Worm (Caenorhabditis elegans) whole organism, L2 larva: ENCODE data around the gene C14C10.2.

ENCODE experiments used
- F13H6.1 ChIP-seq: sonication (generic microtip); optimal IDR thresholded peaks from 2 replicates; lab custom pipeline; 2016; ENCODE audit warnings: missing genetic modification characterization, missing compliant biosample characterization
- R02D3.7 ChIP-seq: fragments of 150-350 bp; optimal IDR thresholded peaks from 2 replicates; lab custom pipeline; 2014; ENCODE audit warnings: missing biosample characterization, missing genetic modification characterization
- Y55F3AM.14 ChIP-seq: fragments of 200-800 bp; sonication (Bioruptor generic); optimal IDR thresholded peaks from 2 replicates; lab custom pipeline; 2018; ENCODE audit warnings: mild to moderate bottlenecking, missing genetic modification characterization, missing compliant biosample characterization
- ZK546.5 ChIP-seq: sonication (generic microtip); optimal IDR thresholded peaks from 2 replicates; lab custom pipeline; 2017; ENCODE audit warnings: missing biosample characterization, missing genetic modification characterization
- alr-1 ChIP-seq: fragments of 150-350 bp; optimal IDR thresholded peaks from 2 replicates; lab custom pipeline; 2014; ENCODE audit warnings: missing biosample characterization, missing genetic modification characterization
- aly-2 ChIP-seq: fragments of 150-350 bp; optimal IDR thresholded peaks from 2 replicates; lab custom pipeline; 2014; ENCODE audit warnings: missing biosample characterization, missing genetic modification characterization
- ama-1 ChIP-seq: fragments of 150-350 bp; optimal IDR thresholded peaks from 2 replicates; lab custom pipeline; 2018; ENCODE audit warnings: inconsistent platforms
- blmp-1 ChIP-seq: sonication (generic microtip); optimal IDR thresholded peaks from 2 replicates; lab custom pipeline; 2017; ENCODE audit warnings: missing genetic modification characterization, mild to moderate bottlenecking, missing compliant biosample characterization, antibody characterized with exemption, moderate library complexity; ENCODE audit not compliant: insufficient read depth
- ceh-82 ChIP-seq: fragments of 150-350 bp; optimal IDR thresholded peaks from 2 replicates; lab custom pipeline; 2014; ENCODE audit warnings: missing biosample characterization, missing genetic modification characterization
- crh-2 ChIP-seq: sonication (generic microtip); optimal IDR thresholded peaks from 2 replicates; lab custom pipeline; 2017; ENCODE audit warnings: missing biosample characterization, missing genetic modification characterization
- egl-27 ChIP-seq: sonication (generic microtip); optimal IDR thresholded peaks from 3 replicates; lab custom pipeline; 2017; ENCODE audit warnings: missing biosample characterization, missing genetic modification reagents, missing genetic modification characterization
- elt-1 ChIP-seq: fragments of 150-350 bp; optimal IDR thresholded peaks from 2 replicates; lab custom pipeline; 2014; ENCODE audit warnings: missing biosample characterization, missing genetic modification characterization
- elt-3 ChIP-seq: sonication (generic microtip); optimal IDR thresholded peaks from 2 replicates; lab custom pipeline; 2017; ENCODE audit warnings: missing biosample characterization, missing genetic modification characterization
- fos-1 ChIP-seq: fragments of 150-350 bp; optimal IDR thresholded peaks from 2 replicates; lab custom pipeline; 2014; ENCODE audit warnings: missing biosample characterization, missing genetic modification characterization
- gmeb-1 ChIP-seq: fragments of 150-350 bp; optimal IDR thresholded peaks from 2 replicates; lab custom pipeline; 2014; ENCODE audit warnings: missing biosample characterization, missing genetic modification characterization
- lsy-2 ChIP-seq, 2 experiments: fragments of 150-350 bp in 1 of 2; sonication (generic microtip) in 1 of 2; optimal IDR thresholded peaks; 2 replicates each; lab custom pipeline; 2014 to 2017; ENCODE audit warnings: missing biosample characterization in 2 of 2, missing genetic modification characterization in 2 of 2
- mab-5 ChIP-seq: fragments of 150-350 bp; optimal IDR thresholded peaks from 2 replicates; lab custom pipeline; 2014; ENCODE audit warnings: missing biosample characterization, missing genetic modification characterization
- mbf-1 ChIP-seq: sonication (generic microtip); optimal IDR thresholded peaks from 2 replicates; lab custom pipeline; 2017; ENCODE audit warnings: missing biosample characterization, missing genetic modification characterization
- mdl-1 ChIP-seq, 2 experiments: fragments of 150-350 bp in 1 of 2; sonication (generic microtip) in 1 of 2; optimal IDR thresholded peaks; 2 replicates each; lab custom pipeline; 2017; ENCODE audit warnings: missing biosample characterization in 2 of 2, missing genetic modification characterization in 2 of 2
- nhr-10 ChIP-seq: sonication (generic microtip); optimal IDR thresholded peaks from 2 replicates; lab custom pipeline; 2017; ENCODE audit warnings: missing biosample characterization, missing genetic modification characterization
- nhr-11 ChIP-seq: fragments of 150-350 bp; optimal IDR thresholded peaks from 2 replicates; lab custom pipeline; 2014; ENCODE audit warnings: missing biosample characterization, missing genetic modification characterization
- nhr-12 ChIP-seq: fragments of 150-350 bp; optimal IDR thresholded peaks from 2 replicates; lab custom pipeline; 2014; ENCODE audit warnings: missing biosample characterization, missing genetic modification characterization
- nhr-129 ChIP-seq: fragments of 150-350 bp; optimal IDR thresholded peaks from 2 replicates; lab custom pipeline; 2014; ENCODE audit warnings: missing biosample characterization, missing genetic modification characterization
- nhr-21 ChIP-seq: fragments of 150-350 bp; optimal IDR thresholded peaks from 2 replicates; lab custom pipeline; 2014; ENCODE audit warnings: missing biosample characterization, missing genetic modification characterization
- nhr-23 ChIP-seq: fragments of 150-350 bp; optimal IDR thresholded peaks from 2 replicates; lab custom pipeline; 2014; ENCODE audit warnings: missing biosample characterization, missing genetic modification reagents, missing genetic modification characterization
- nhr-237 ChIP-seq: fragments of 150-350 bp; optimal IDR thresholded peaks from 2 replicates; lab custom pipeline; 2014; ENCODE audit warnings: missing biosample characterization, missing genetic modification characterization
- nhr-25 ChIP-seq: fragments of 150-350 bp; sonication (generic microtip); optimal IDR thresholded peaks from 3 replicates; lab custom pipeline; 2014; ENCODE audit warnings: missing biosample characterization, missing genetic modification characterization
- nhr-6 ChIP-seq: fragments of 150-350 bp; optimal IDR thresholded peaks from 2 replicates; lab custom pipeline; 2014; ENCODE audit warnings: missing biosample characterization, missing genetic modification characterization
- nhr-77 ChIP-seq: fragments of 150-350 bp; optimal IDR thresholded peaks from 2 replicates; lab custom pipeline; 2014; ENCODE audit warnings: missing biosample characterization, missing genetic modification characterization
- sma-3 ChIP-seq: sonication (generic microtip); optimal IDR thresholded peaks from 2 replicates; lab custom pipeline; 2016; ENCODE audit warnings: missing genetic modification reagents, missing genetic modification characterization, missing compliant biosample characterization
- sma-9 ChIP-seq, 2 experiments: fragments of 150-350 bp in 1 of 2; sonication (generic microtip) in 1 of 2; optimal IDR thresholded peaks; 2 replicates each; lab custom pipeline; 2014 to 2016; ENCODE audit warnings: missing genetic modification characterization in 2 of 2, mild to moderate bottlenecking in 1 of 2, missing biosample characterization in 1 of 2, missing compliant biosample characterization in 1 of 2, missing genetic modification reagents in 1 of 2, moderate library complexity in 1 of 2
- unc-39 ChIP-seq: fragments of 150-350 bp; optimal IDR thresholded peaks from 2 replicates; lab custom pipeline; 2014; ENCODE audit warnings: missing biosample characterization, missing genetic modification characterization
- unc-55 ChIP-seq: fragments of 150-350 bp; sonication (generic microtip); optimal IDR thresholded peaks from 3 replicates; lab custom pipeline; 2014; ENCODE audit warnings: missing biosample characterization, missing genetic modification reagents, missing genetic modification characterization
- unc-62 ChIP-seq: fragments of 150-350 bp; optimal IDR thresholded peaks from 2 replicates; lab custom pipeline; 2014; ENCODE audit warnings: missing biosample characterization, missing genetic modification reagents, missing genetic modification characterization
- ztf-1 ChIP-seq: fragments of 200-800 bp; sonication (Bioruptor generic); conservative IDR thresholded peaks from 2 replicates; pipeline ENCODE4 v1.3.6; 2022; ENCODE audit warnings: missing genetic modification characterization, missing compliant biosample characterization
- ztf-11 ChIP-seq: sonication (generic microtip); optimal IDR thresholded peaks from 2 replicates; lab custom pipeline; 2017; ENCODE audit warnings: missing biosample characterization, missing genetic modification characterization
- ztf-4 ChIP-seq: fragments of 150-350 bp; optimal IDR thresholded peaks from 2 replicates; lab custom pipeline; 2014; ENCODE audit warnings: missing biosample characterization, missing genetic modification characterization

The C14C10.2 gene

DNA sequence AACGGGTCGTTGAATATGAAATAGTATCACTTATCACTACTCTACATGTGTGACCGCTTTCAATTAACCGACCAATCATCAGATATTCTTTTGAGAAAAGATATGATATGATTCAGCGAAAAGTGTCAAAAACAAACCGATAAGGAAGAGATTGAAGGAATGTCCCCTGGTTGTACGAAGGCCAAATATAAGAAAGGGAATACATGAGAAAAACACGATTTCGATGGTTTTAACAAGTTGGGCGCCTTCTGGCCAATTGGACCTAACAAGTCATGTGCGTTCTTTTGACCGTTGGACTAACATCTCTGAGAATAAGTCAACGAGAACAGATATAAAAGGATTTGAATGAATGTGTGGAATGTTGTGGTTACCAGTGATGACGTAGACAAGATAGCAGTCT lies 36.4 kb downstream of the C14C10.2 start:
- TF ChIP-seq nhr-237 (no peak), elt-3 (tag; lab: Kevin White, UChicago) (no peak), crh-2 (tag; lab: Kevin White, UChicago) (no peak), gmeb-1 (tag; lab: Kevin White, UChicago) (peak; percentile 13), nhr-10 (tag; lab: Kevin White, UChicago) (no peak), ama-1 (lab: Kevin White, UChicago) (peak; percentile 24), nhr-129 (tag; lab: Kevin White, UChicago) (peak; percentile 47), sma-3 (peak; percentile 78), sma-9 (GFP tag; optimal IDR thresholded peaks at IDR 0.05; lab: Kevin White, UChicago) (peak; percentile 51), sma-9 (tag; optimal IDR thresholded peaks at IDR 0.05; lab: Kevin White, UChicago) (no peak), blmp-1 (tag; lab: Kevin White, UChicago) (peak; percentile 38), nhr-21 (tag; lab: Kevin White, UChicago) (peak; percentile 58)

DNA sequence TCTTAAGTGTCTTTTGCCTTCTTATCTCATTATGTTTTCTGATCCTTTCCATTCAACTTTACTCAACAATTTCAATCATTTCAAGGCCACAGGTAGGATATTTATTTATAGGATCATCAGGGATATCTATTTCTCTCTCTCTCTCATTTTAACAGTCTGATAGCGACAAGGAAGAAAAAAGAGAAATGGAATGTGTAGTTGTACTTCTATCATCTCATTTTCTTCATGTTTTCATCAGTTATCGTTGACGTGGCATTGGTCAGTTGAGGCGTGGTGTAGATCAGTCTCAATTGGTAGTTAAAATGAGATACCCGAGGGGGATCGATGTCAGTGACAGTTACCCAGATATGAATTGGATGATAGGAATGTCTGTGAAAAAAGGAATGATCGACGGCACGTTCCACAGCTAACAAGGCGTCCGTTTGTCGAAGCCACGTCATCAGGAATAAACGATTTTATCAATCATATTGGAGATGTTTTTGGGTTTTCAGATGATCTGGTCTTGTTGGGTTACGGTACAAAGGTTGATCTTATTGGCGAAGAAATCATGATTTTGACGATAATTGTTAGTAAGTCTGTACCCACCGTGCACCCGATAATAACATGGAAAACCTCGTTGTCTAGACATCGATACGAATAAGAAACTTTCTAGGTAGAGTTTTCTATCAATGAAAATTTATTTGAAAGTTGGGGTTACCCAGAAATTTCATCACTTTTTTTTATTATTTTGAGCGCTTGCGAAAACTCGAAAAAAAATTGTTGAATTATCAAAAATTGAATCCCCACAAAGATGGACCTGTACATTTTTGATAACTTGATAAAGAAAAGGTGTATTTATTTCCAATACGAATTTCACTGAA lies 37.9 kb downstream of the C14C10.2 start:
- TF ChIP-seq crh-2 (tag; lab: Kevin White, UChicago), result peak; percentile 93
- peak; percentile 76 for TF ChIP-seq nhr-25 (tag; lab: Kevin White, UChicago)
- TF ChIP-seq blmp-1 (tag; lab: Kevin White, UChicago), result peak; percentile 85
- no peak for TF ChIP-seq nhr-77 (tag; lab: Kevin White, UChicago)
- TF ChIP-seq sma-3, result peak; percentile 80
- peak; percentile 15 for TF ChIP-seq fos-1 (tag; lab: Kevin White, UChicago)
- peak; percentile 39 for TF ChIP-seq gmeb-1 (tag; lab: Kevin White, UChicago)
- TF ChIP-seq nhr-129 (tag; lab: Kevin White, UChicago), result peak; percentile 34
- no peak for TF ChIP-seq unc-39 (tag; lab: Kevin White, UChicago)
- peak; percentile 83 for TF ChIP-seq egl-27
- no peak for TF ChIP-seq Y55F3AM.14 (GFP tag; lab: Kevin White, UChicago)
- peak; percentile 81 for TF ChIP-seq nhr-21 (tag; lab: Kevin White, UChicago)
- TF ChIP-seq sma-9 (GFP tag; optimal IDR thresholded peaks at IDR 0.05; lab: Kevin White, UChicago), result peak; percentile 82
- TF ChIP-seq sma-9 (tag; optimal IDR thresholded peaks at IDR 0.05; lab: Kevin White, UChicago), result no peak
- TF ChIP-seq, all 48 proteins: peak for 10

DNA sequence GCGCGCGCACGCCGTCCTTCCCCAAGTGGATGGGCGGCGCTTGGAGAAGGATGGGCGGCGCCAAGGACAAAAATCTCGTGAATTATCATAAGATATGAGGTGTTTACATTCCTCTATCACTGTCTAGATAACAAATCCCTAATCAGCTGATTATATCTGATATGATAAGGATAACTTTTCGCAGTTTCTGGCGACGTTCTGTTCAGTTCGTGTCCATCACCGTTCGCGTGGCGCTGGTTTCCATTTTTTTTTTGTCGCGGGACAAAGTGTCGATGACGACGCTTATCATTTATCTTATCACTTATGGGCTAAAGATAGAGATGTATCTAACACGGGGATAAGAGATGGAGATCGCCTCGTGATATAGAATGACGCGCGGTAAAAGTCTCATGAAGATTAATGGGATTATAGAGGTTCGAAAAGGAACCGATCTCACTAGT lies 39.0 kb downstream of the C14C10.2 start:
- TF ChIP-seq mab-5 (tag; lab: Kevin White, UChicago) (no peak), mdl-1 (tag; optimal IDR thresholded peaks at IDR 0.05; lab: Kevin White, UChicago) (peak; percentile 30 to 45), ZK546.5 (tag; lab: Kevin White, UChicago) (no peak), unc-55 (GFP tag; lab: Kevin White, UChicago) (no peak), sma-3 (peak; percentile 67), alr-1 (tag; lab: Kevin White, UChicago) (no peak), elt-3 (tag; lab: Kevin White, UChicago) (no peak), ceh-82 (tag; lab: Kevin White, UChicago) (no peak), blmp-1 (tag; lab: Kevin White, UChicago) (peak; percentile 60), nhr-6 (tag; lab: Kevin White, UChicago) (no peak), R02D3.7 (tag; lab: Kevin White, UChicago) (no peak), mbf-1 (tag; lab: Kevin White, UChicago) (no peak), aly-2 (tag; lab: Kevin White, UChicago) (no peak), Y55F3AM.14 (GFP tag; lab: Kevin White, UChicago) (peak; percentile 2), nhr-23 (tag; lab: Kevin White, UChicago) (no peak), nhr-237 (no peak), nhr-21 (tag; lab: Kevin White, UChicago) (peak; percentile 90), ztf-4 (tag; lab: Kevin White, UChicago) (no peak), F13H6.1 (peak; percentile 7), fos-1 (tag; lab: Kevin White, UChicago) (peak; percentile 49), ama-1 (lab: Kevin White, UChicago) (no peak), sma-9 (GFP tag; optimal IDR thresholded peaks at IDR 0.05; lab: Kevin White, UChicago) (peak; percentile 70), sma-9 (tag; optimal IDR thresholded peaks at IDR 0.05; lab: Kevin White, UChicago) (no peak), egl-27 (peak; percentile 66), elt-1 (tag; lab: Kevin White, UChicago) (no peak), gmeb-1 (tag; lab: Kevin White, UChicago) (peak; percentile 12), lsy-2 (tag; optimal IDR thresholded peaks at IDR 0.05; lab: Kevin White, UChicago) (peak in 1 of 2 experiments; percentile 34), nhr-25 (tag; lab: Kevin White, UChicago) (peak; percentile 57), ztf-11 (tag; lab: Kevin White, UChicago) (no peak), ztf-1 (GFP tag; lab: Robert Waterston, UW) (no peak), unc-62 (no peak), nhr-12 (no peak), nhr-11 (tag; lab: Kevin White, UChicago) (no peak)
